Worm (Caenorhabditis elegans): ENCODE data around the gene col-111.
A peak's percentile ranks its signal among the peaks of the same experiment; 100 is the strongest.

col-111 gene

DNA sequence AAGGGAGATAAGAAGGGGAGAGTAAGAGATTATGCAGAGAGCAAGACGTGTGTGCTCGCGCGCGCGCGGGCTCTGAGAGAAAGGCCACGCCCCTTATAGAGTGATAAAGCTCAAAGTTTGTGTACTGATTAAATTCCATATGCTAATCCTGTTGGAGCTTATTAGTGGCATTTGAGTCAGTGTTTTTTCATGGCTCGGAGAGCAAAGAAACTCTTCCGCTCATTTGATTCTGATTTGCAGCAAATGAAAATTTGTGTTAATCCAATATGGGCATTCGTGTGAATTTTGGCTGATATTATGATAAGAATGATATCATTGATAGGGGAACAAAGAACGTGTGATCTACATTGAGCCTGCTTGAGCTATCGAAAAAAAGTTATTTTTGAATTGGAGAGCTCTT lies 44.3 kb downstream of the col-111 start:
- peak; percentile 24 for TF ChIP-seq lin-11 (tag; optimal IDR thresholded peaks at IDR 0.05)
- TF ChIP-seq Y55F3AM.14 (GFP tag; optimal IDR thresholded peaks at IDR 0.05) = no peak

DNA sequence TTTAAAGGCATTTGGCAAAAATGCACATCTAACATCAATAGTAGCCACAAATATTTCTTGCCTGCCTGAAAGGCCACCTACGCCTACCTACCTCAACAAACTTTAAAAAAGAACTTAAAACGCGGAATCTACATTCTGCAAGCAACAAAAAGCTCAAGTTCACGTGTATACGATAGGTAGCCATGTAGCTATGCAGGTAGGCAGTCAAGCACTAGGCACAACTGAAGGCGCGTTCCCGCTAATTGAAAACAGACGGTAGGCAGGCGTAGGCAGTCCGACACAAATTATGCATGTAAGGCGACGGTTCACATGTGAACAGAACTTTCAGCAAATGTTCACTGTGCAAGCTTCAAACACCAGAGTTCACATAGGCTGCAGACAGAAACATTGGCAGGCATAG lies 45.2 kb downstream of the col-111 start:
- no peak for TF ChIP-seq elt-3 (tag; optimal IDR thresholded peaks at IDR 0.05)
- no peak for TF ChIP-seq dmd-4 (tag; optimal IDR thresholded peaks at IDR 0.05)
- no peak for TF ChIP-seq mdl-1 (tag; optimal IDR thresholded peaks at IDR 0.05)
- TF ChIP-seq ztf-11 (tag; optimal IDR thresholded peaks at IDR 0.05) = no peak
- TF ChIP-seq ceh-82 (tag; optimal IDR thresholded peaks at IDR 0.05) = no peak
- TF ChIP-seq nhr-25 (tag; optimal IDR thresholded peaks at IDR 0.05) = no peak

DNA sequence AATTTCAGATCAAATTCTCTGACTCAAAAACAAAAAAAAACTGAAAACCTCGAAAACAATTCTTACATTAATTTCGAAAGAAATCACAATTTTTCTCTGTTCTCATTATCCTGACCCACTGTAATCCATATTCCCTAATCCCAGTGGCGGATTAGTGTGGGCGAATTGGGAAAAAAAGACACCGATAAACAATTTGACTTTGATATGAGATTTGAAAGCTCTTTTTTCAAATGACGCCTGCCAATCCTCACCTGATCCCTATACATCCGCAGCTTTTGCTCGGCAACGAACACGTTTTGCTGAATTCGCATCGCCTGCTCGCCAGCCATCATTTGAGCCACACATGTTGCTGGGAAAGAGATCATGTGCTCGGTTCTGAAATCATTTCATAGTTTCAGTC lies 46.0 kb downstream of the col-111 start:
- TF ChIP-seq snpc-4 (tag; optimal IDR thresholded peaks at IDR 0.05) (no peak), nhr-23 (tag; optimal IDR thresholded peaks at IDR 0.05) (no peak), peb-1 (tag; optimal IDR thresholded peaks at IDR 0.05) (no peak), mab-5 (tag; optimal IDR thresholded peaks at IDR 0.05) (no peak), zag-1 (tag; optimal IDR thresholded peaks at IDR 0.05) (no peak), gmeb-1 (tag; optimal IDR thresholded peaks at IDR 0.05) (no peak), blmp-1 (tag; optimal IDR thresholded peaks at IDR 0.05; ENCODE audit: insufficient read depth) (no peak), lin-13 (GFP tag; optimal IDR thresholded peaks at IDR 0.05) (no peak), crh-2 (tag; optimal IDR thresholded peaks at IDR 0.05) (no peak), lin-39 (tag; optimal IDR thresholded peaks at IDR 0.05) (no peak), alr-1 (tag; optimal IDR thresholded peaks at IDR 0.05) (no peak)

DNA sequence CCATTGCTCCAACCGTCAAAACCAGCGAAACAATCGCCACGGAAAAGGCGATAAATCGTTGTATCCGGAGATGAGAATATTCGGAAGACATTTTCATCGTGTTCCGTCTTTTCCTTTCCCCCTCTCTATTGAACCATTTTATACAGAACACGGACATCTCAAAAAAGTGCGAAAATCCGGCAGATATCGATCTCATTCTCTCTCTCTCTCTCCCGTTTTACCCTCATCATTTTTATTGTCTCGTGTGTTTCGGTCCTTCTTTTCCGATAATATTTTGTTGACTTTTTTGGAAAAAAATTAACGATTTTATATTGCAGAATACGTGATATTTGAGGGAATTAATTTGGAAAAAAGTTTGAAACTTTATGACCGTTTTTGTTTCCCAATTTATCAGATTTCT lies 48.2 kb downstream of the col-111 start, which contains the start of gene col-110:
TSS of gene col-110 (minus strand) at position 101 of the 400 bp plus-strand sequence.
- TF ChIP-seq unc-62 (GFP tag; optimal IDR thresholded peaks at IDR 0.05) = no peak
- no peak for TF ChIP-seq zag-1 (tag; optimal IDR thresholded peaks at IDR 0.05)
- TF ChIP-seq ceh-82 (tag; optimal IDR thresholded peaks at IDR 0.05) = no peak
- no peak for TF ChIP-seq elt-3 (tag; optimal IDR thresholded peaks at IDR 0.05)
- no peak for TF ChIP-seq sem-4 (tag; optimal IDR thresholded peaks at IDR 0.05)

ce11 chrIV:4608661-4609060 lies 49.1 kb downstream of the col-111 start:
- TF ChIP-seq egl-27 (tag; optimal IDR thresholded peaks at IDR 0.05) (no peak), nhr-25 (tag; optimal IDR thresholded peaks at IDR 0.05) (no peak), ceh-16 (tag; optimal IDR thresholded peaks at IDR 0.05) (no peak), unc-39 (tag; optimal IDR thresholded peaks at IDR 0.05) (no peak), skn-1 (tag; optimal IDR thresholded peaks at IDR 0.05) (no peak), lin-11 (tag; optimal IDR thresholded peaks at IDR 0.05) (no peak), nhr-11 (tag; optimal IDR thresholded peaks at IDR 0.05) (no peak), ZK546.5 (tag; optimal IDR thresholded peaks at IDR 0.05) (no peak), crh-2 (tag; optimal IDR thresholded peaks at IDR 0.05) (no peak), nhr-6 (tag; optimal IDR thresholded peaks at IDR 0.05) (no peak), unc-55 (GFP tag; optimal IDR thresholded peaks at IDR 0.05) (no peak), elt-3 (tag; optimal IDR thresholded peaks at IDR 0.05) (no peak)

All from whole organism, L2 larva.